Fruit fly (Drosophila melanogaster) whole organism, adult: Measurements from ENCODE around the gene CG15522.

Experiments used
- CG11617 ChIP-seq: fragments of 200-800 bp; sonication (Bioruptor generic); optimal IDR thresholded peaks from 2 replicates; lab custom pipeline; 2017; ENCODE audit warnings: mild to moderate bottlenecking, missing biosample characterization, missing genetic modification reagents, missing genetic modification characterization
- CG1620 ChIP-seq: fragments of 200-800 bp; sonication (Bioruptor generic); optimal IDR thresholded peaks from 2 replicates; lab custom pipeline; 2016; ENCODE audit warnings: missing biosample characterization, missing genetic modification characterization
- CG33017 ChIP-seq: fragments of 200-800 bp; sonication (Bioruptor generic); optimal IDR thresholded peaks from 2 replicates; lab custom pipeline; 2018; ENCODE audit warnings: missing biosample characterization, mild to moderate bottlenecking, missing genetic modification characterization, moderate library complexity
- CG5204 ChIP-seq: fragments of 200-800 bp; sonication (Bioruptor generic); optimal IDR thresholded peaks from 2 replicates; lab custom pipeline; 2016; ENCODE audit warnings: missing biosample characterization, missing genetic modification characterization
- CG7045 ChIP-seq: fragments of 200-800 bp; sonication (Bioruptor generic); optimal IDR thresholded peaks from 2 replicates; lab custom pipeline; 2017; ENCODE audit warnings: missing biosample characterization, mild to moderate bottlenecking, missing genetic modification characterization
- Clk ChIP-seq: fragments of 200-800 bp; sonication (Bioruptor generic); optimal IDR thresholded peaks from 2 replicates; lab custom pipeline; 2017; ENCODE audit warnings: missing biosample characterization, missing genetic modification characterization
- Crg-1 ChIP-seq: fragments of 200-800 bp; sonication (Bioruptor generic); optimal IDR thresholded peaks from 2 replicates; lab custom pipeline; 2016; ENCODE audit warnings: missing biosample characterization, missing genetic modification characterization
- Mnt ChIP-seq: fragments of 200-800 bp; sonication (Bioruptor generic); optimal IDR thresholded peaks from 2 replicates; lab custom pipeline; 2016; ENCODE audit warnings: missing biosample characterization, mild to moderate bottlenecking, missing genetic modification characterization
- bab1 ChIP-seq: fragments of 200-800 bp; sonication (Bioruptor generic); optimal IDR thresholded peaks from 3 replicates; lab custom pipeline; 2019; ENCODE audit warnings: missing biosample characterization, mild to moderate bottlenecking, missing genetic modification characterization, moderate library complexity
- cic ChIP-seq: fragments of 200-800 bp; sonication (Bioruptor generic); optimal IDR thresholded peaks from 2 replicates; lab custom pipeline; 2017; ENCODE audit warnings: missing biosample characterization, mild to moderate bottlenecking, missing genetic modification characterization, moderate library complexity
- cnc ChIP-seq, 2 experiments: fragments of >200 bp; optimal IDR thresholded peaks; 2 replicates each; lab custom pipeline; 2017
- ovo ChIP-seq: fragments of 200-800 bp; sonication (Bioruptor generic); optimal IDR thresholded peaks from 2 replicates; lab custom pipeline; 2016; ENCODE audit warnings: missing biosample characterization, missing genetic modification characterization
- toe ChIP-seq: fragments of 200-800 bp; sonication (Bioruptor generic); optimal IDR thresholded peaks from 2 replicates; lab custom pipeline; 2016; ENCODE audit warnings: missing biosample characterization, missing genetic modification characterization

- TF ChIP-seq CG5204 (no peak), Crg-1 (no peak), cnc (optimal IDR thresholded peaks at IDR 0.05; lab: Kevin White, UChicago) (no peak), toe (GFP tag; lab: Kevin White, UChicago) (no peak), CG11617 (GFP tag; lab: Kevin White, UChicago) (no peak), cic (GFP tag; lab: Kevin White, UChicago) (no peak), ovo (GFP tag; lab: Kevin White, UChicago) (no peak), Mnt (no peak), Clk (GFP tag; lab: Kevin White, UChicago) (no peak), CG1620 (no peak), CG7045 (no peak), CG33017 (tag; lab: Kevin White, UChicago) (no peak), bab1 (GFP tag; lab: Kevin White, UChicago) (no peak)
Measured at dm6 chr3R:29907601-29908175, 19.4 kb upstream of the CG15522 start, which contains the start of gene CG31036.
